Worm (Caenorhabditis elegans): ENCODE data around the gene T10C6.7.

ce11 chrV:16031571-16031970 lies at the start of gene T10C6.7:
- TF ChIP-seq ama-1 (optimal IDR thresholded peaks at IDR 0.05) (no peak), tra-4 (tag; optimal IDR thresholded peaks at IDR 0.05) (no peak), sea-1 (GFP tag; conservative IDR thresholded peaks at IDR 0.05) (no peak), aly-1 (tag; optimal IDR thresholded peaks at IDR 0.05) (no peak)
